Worm (Caenorhabditis elegans) whole organism, young adult: ENCODE data around the gene R01H2.7.

Experiments
- Y95B8A.8 ChIP-seq: fragments of 200-800 bp; sonication (Bioruptor generic); IDR thresholded peaks from 2 replicates; pipeline ENCODE4 v1.3.6; 2022; ENCODE audit warnings: missing genetic modification reagents, missing genetic modification characterization, missing compliant biosample characterization
- dpl-1 ChIP-seq: fragments of 150-350 bp; optimal IDR thresholded peaks from 2 replicates; lab custom pipeline; 2014; ENCODE audit warnings: missing biosample characterization, missing genetic modification reagents, missing genetic modification characterization

ce11 chrIII:7025839-7026238, 19.7 kb downstream of the R01H2.7 start:
- TF ChIP-seq Y95B8A.8 (GFP tag; lab: Robert Waterston, UW) (no peak), dpl-1 (no peak)
